Worm (Caenorhabditis elegans) whole organism, young adult: Measurements from ENCODE around the gene K03B4.4.
A peak's percentile ranks its signal among the peaks of the same experiment; 100 is the strongest.

Experiments
- B0336.3 ChIP-seq: fragments of 200-800 bp; sonication (Bioruptor generic); IDR thresholded peaks from 2 replicates; pipeline ENCODE4 v1.3.6; 2022; ENCODE audit warnings: missing genetic modification characterization, missing compliant biosample characterization
- C17E4.6 ChIP-seq: fragments of 200-800 bp; sonication (Bioruptor generic); IDR thresholded peaks from 2 replicates; pipeline ENCODE4 v1.3.6; 2022; ENCODE audit warnings: missing genetic modification reagents, missing genetic modification characterization, missing compliant biosample characterization
- D2030.7 ChIP-seq: fragments of 200-800 bp; sonication (Bioruptor generic); IDR thresholded peaks from 2 replicates; pipeline ENCODE4 v1.3.6; 2022; ENCODE audit warnings: missing genetic modification reagents, missing genetic modification characterization, missing compliant biosample characterization
- F23B12.7 ChIP-seq: sonication (generic microtip); optimal IDR thresholded peaks from 2 replicates; lab custom pipeline; 2017; ENCODE audit warnings: missing genetic modification characterization, mild to moderate bottlenecking, missing compliant biosample characterization, antibody characterized with exemption, moderate library complexity; ENCODE audit not compliant: insufficient read depth
- F52B5.7 ChIP-seq: sonication (generic microtip); optimal IDR thresholded peaks from 2 replicates; lab custom pipeline; 2016; ENCODE audit warnings: mild to moderate bottlenecking, missing genetic modification characterization, missing compliant biosample characterization
- F57A8.1 ChIP-seq: fragments of 200-800 bp; sonication (Bioruptor generic); optimal IDR thresholded peaks from 2 replicates; lab custom pipeline; 2018; ENCODE audit warnings: mild to moderate bottlenecking, missing genetic modification characterization, moderate library complexity, missing compliant biosample characterization
- F57C9.4 ChIP-seq: sonication (generic microtip); optimal IDR thresholded peaks from 2 replicates; lab custom pipeline; 2017; ENCODE audit warnings: mild to moderate bottlenecking, missing genetic modification characterization, missing compliant biosample characterization
- T26A5.8 ChIP-seq: sonication (generic microtip); optimal IDR thresholded peaks from 2 replicates; lab custom pipeline; 2016; ENCODE audit warnings: missing genetic modification characterization, missing compliant biosample characterization
- Y53G8AR.9 ChIP-seq: fragments of 200-800 bp; sonication (Bioruptor generic); conservative IDR thresholded peaks from 2 replicates; pipeline ENCODE4 v1.3.6; 2022; ENCODE audit warnings: missing genetic modification reagents, missing genetic modification characterization, missing compliant biosample characterization
- Y67H2A.10 ChIP-seq: fragments of 200-800 bp; sonication (Bioruptor generic); conservative IDR thresholded peaks from 2 replicates; pipeline ENCODE4 v1.3.6; 2022; ENCODE audit warnings: missing genetic modification reagents, missing genetic modification characterization, missing compliant biosample characterization
- ZK185.1 ChIP-seq: sonication (generic microtip); optimal IDR thresholded peaks from 2 replicates; lab custom pipeline; 2016; ENCODE audit warnings: mild to moderate bottlenecking, missing genetic modification characterization, missing compliant biosample characterization; ENCODE audit not compliant: poor library complexity, severe bottlenecking
- akir-1 ChIP-seq: fragments of 200-800 bp; sonication (Bioruptor generic); optimal IDR thresholded peaks from 2 replicates; lab custom pipeline; 2018; ENCODE audit warnings: mild to moderate bottlenecking, missing genetic modification characterization, moderate library complexity, missing compliant biosample characterization
- ama-1 ChIP-seq, 3 experiments: fragments of 150-350 bp in 1 of 3; sonication (generic microtip) in 2 of 3; optimal IDR thresholded peaks; 2 replicates each; lab custom pipeline; 2014 to 2018; ENCODE audit warnings: missing biosample characterization in 2 of 3, missing genetic modification characterization in 2 of 3, missing genetic modification reagents in 2 of 3
- aptf-3 ChIP-seq: fragments of 200-800 bp; sonication (Bioruptor generic); IDR thresholded peaks from 2 replicates; pipeline ENCODE4 v1.3.6; 2022; ENCODE audit warnings: missing genetic modification characterization, missing compliant biosample characterization
- attf-5 ChIP-seq: fragments of 200-800 bp; sonication (Bioruptor generic); optimal IDR thresholded peaks from 2 replicates; lab custom pipeline; 2018; ENCODE audit warnings: mild to moderate bottlenecking, missing genetic modification characterization, missing compliant biosample characterization
- cebp-2 ChIP-seq: fragments of 200-800 bp; sonication (Bioruptor generic); IDR thresholded peaks from 2 replicates; pipeline ENCODE4 v1.3.6; 2022; ENCODE audit warnings: missing genetic modification characterization, missing compliant biosample characterization
- ceh-100 ChIP-seq: fragments of 200-800 bp; sonication (Bioruptor generic); IDR thresholded peaks from 2 replicates; pipeline ENCODE4 v1.3.6; 2022; ENCODE audit warnings: missing genetic modification reagents, missing genetic modification characterization, missing compliant biosample characterization
- ceh-27 ChIP-seq: fragments of 200-800 bp; sonication (Bioruptor generic); optimal IDR thresholded peaks from 2 replicates; lab custom pipeline; 2018; ENCODE audit warnings: mild to moderate bottlenecking, missing genetic modification characterization, moderate library complexity, missing compliant biosample characterization
- ceh-58 ChIP-seq: fragments of 200-800 bp; sonication (Bioruptor generic); IDR thresholded peaks from 2 replicates; pipeline ENCODE4 v1.3.6; 2022; ENCODE audit warnings: missing genetic modification characterization, missing compliant biosample characterization
- dox-1 ChIP-seq: fragments of 200-800 bp; sonication (Bioruptor generic); IDR thresholded peaks from 2 replicates; pipeline ENCODE4 v1.3.6; 2022; ENCODE audit warnings: missing genetic modification reagents, missing genetic modification characterization, missing compliant biosample characterization
- dpff-1 ChIP-seq: sonication (generic microtip); optimal IDR thresholded peaks from 2 replicates; lab custom pipeline; 2017; ENCODE audit warnings: mild to moderate bottlenecking, missing genetic modification characterization, missing compliant biosample characterization
- ets-4 ChIP-seq: fragments of 200-800 bp; sonication (Bioruptor generic); optimal IDR thresholded peaks from 2 replicates; lab custom pipeline; 2018; ENCODE audit warnings: mild to moderate bottlenecking, missing genetic modification characterization, missing compliant biosample characterization
- fkh-3 ChIP-seq: sonication (generic microtip); optimal IDR thresholded peaks from 2 replicates; lab custom pipeline; 2016; ENCODE audit warnings: mild to moderate bottlenecking, missing genetic modification characterization, missing compliant biosample characterization
- gei-17 ChIP-seq: fragments of 200-800 bp; sonication (Bioruptor generic); optimal IDR thresholded peaks from 2 replicates; lab custom pipeline; 2018; ENCODE audit warnings: mild to moderate bottlenecking, missing genetic modification characterization, missing compliant biosample characterization
- him-1 ChIP-seq: sonication (generic microtip); optimal IDR thresholded peaks from 2 replicates; lab custom pipeline; 2016; ENCODE audit warnings: missing genotype, missing genetic modification reagents, missing genetic modification characterization, missing compliant biosample characterization
- hlh-26 ChIP-seq: fragments of 200-800 bp; sonication (Bioruptor generic); conservative IDR thresholded peaks from 2 replicates; pipeline ENCODE4 v1.3.6; 2022; ENCODE audit warnings: missing genetic modification reagents, missing genetic modification characterization, missing compliant biosample characterization
- hsf-1 ChIP-seq: fragments of 200-800 bp; sonication (Bioruptor generic); IDR thresholded peaks from 2 replicates; pipeline ENCODE4 v1.3.6; 2022; ENCODE audit warnings: missing genetic modification reagents, missing genetic modification characterization, missing compliant biosample characterization
- lin-40 ChIP-seq: sonication (generic microtip); optimal IDR thresholded peaks from 2 replicates; lab custom pipeline; 2016; ENCODE audit warnings: missing genetic modification characterization, mild to moderate bottlenecking, missing compliant biosample characterization, missing genotype, missing genetic modification reagents
- lir-1 ChIP-seq: fragments of 200-800 bp; sonication (Bioruptor generic); conservative IDR thresholded peaks from 2 replicates; pipeline ENCODE4 v1.3.6; 2022; ENCODE audit warnings: missing genetic modification reagents, missing genetic modification characterization, missing compliant biosample characterization
- lsy-27 ChIP-seq: sonication (generic microtip); optimal IDR thresholded peaks from 2 replicates; lab custom pipeline; 2017; ENCODE audit warnings: missing genetic modification characterization, mild to moderate bottlenecking, missing compliant biosample characterization, antibody characterized with exemption, missing genotype, borderline replicate concordance; ENCODE audit not compliant: insufficient read depth
- madf-6 ChIP-seq: fragments of 200-800 bp; sonication (Bioruptor generic); IDR thresholded peaks from 2 replicates; pipeline ENCODE4 v1.3.6; 2022; ENCODE audit warnings: missing genetic modification reagents, missing genetic modification characterization, missing compliant biosample characterization
- madf-8 ChIP-seq: fragments of 200-800 bp; sonication (Bioruptor generic); conservative IDR thresholded peaks from 2 replicates; pipeline ENCODE4 v1.3.6; 2022; ENCODE audit warnings: missing genetic modification reagents, missing genetic modification characterization, missing compliant biosample characterization
- mcd-1 ChIP-seq: fragments of 200-800 bp; sonication (Bioruptor generic); IDR thresholded peaks from 2 replicates; pipeline ENCODE4 v1.3.6; 2022; ENCODE audit warnings: missing genetic modification reagents, missing genetic modification characterization, missing compliant biosample characterization
- mes-4 ChIP-seq: sonication (generic microtip); optimal IDR thresholded peaks from 2 replicates; lab custom pipeline; 2016; ENCODE audit warnings: missing genotype, missing genetic modification characterization, missing compliant biosample characterization
- nhr-120 ChIP-seq: fragments of 200-800 bp; sonication (Bioruptor generic); IDR thresholded peaks from 2 replicates; pipeline ENCODE4 v1.3.6; 2022; ENCODE audit warnings: missing genetic modification characterization, missing compliant biosample characterization
- nhr-179 ChIP-seq: sonication (generic microtip); optimal IDR thresholded peaks from 2 replicates; lab custom pipeline; 2016; ENCODE audit warnings: mild to moderate bottlenecking, missing genetic modification characterization, missing compliant biosample characterization
- nhr-27 ChIP-seq: fragments of 200-800 bp; sonication (Bioruptor generic); optimal IDR thresholded peaks from 2 replicates; lab custom pipeline; 2018; ENCODE audit warnings: mild to moderate bottlenecking, missing genetic modification characterization, moderate library complexity, missing compliant biosample characterization
- nhr-90 ChIP-seq: sonication (generic microtip); optimal IDR thresholded peaks from 2 replicates; lab custom pipeline; 2016; ENCODE audit warnings: missing genotype, mild to moderate bottlenecking, missing genetic modification characterization, missing compliant biosample characterization
- pha-4 ChIP-seq: fragments of 150-350 bp; sonication (generic microtip); optimal IDR thresholded peaks from 2 replicates; lab custom pipeline; 2014; ENCODE audit warnings: missing biosample characterization, missing genetic modification reagents, missing genetic modification characterization
- rcor-1 ChIP-seq: fragments of 200-800 bp; sonication (Bioruptor generic); IDR thresholded peaks from 2 replicates; pipeline ENCODE4 v1.3.6; 2022; ENCODE audit warnings: missing genetic modification reagents, missing genetic modification characterization, missing compliant biosample characterization
- repo-1 ChIP-seq: sonication (generic microtip); optimal IDR thresholded peaks from 2 replicates; lab custom pipeline; 2017; ENCODE audit warnings: mild to moderate bottlenecking, missing genetic modification characterization, missing compliant biosample characterization
- sea-2 ChIP-seq: fragments of 200-800 bp; sonication (Bioruptor generic); IDR thresholded peaks from 2 replicates; pipeline ENCODE4 v1.3.6; 2022; ENCODE audit warnings: missing genetic modification characterization, missing compliant biosample characterization
- snpc-4 ChIP-seq, 5 experiments: fragments of 150-350 bp in 1 of 5; sonication (generic microtip) in 4 of 5; optimal IDR thresholded peaks; 2 replicates each; lab custom pipeline; 2014 to 2018; ENCODE audit warnings: missing genetic modification characterization in 5 of 5, missing biosample characterization in 3 of 5, antibody characterized with exemption in 2 of 5, mild to moderate bottlenecking in 2 of 5, missing compliant biosample characterization in 2 of 5, missing genotype in 2 of 5, moderate library complexity in 2 of 5, missing genetic modification reagents in 1 of 5
- somi-1 ChIP-seq: fragments of 200-800 bp; sonication (Bioruptor generic); optimal IDR thresholded peaks from 2 replicates; lab custom pipeline; 2018; ENCODE audit warnings: mild to moderate bottlenecking, missing genetic modification characterization, missing compliant biosample characterization
- sptf-2 ChIP-seq: fragments of 200-800 bp; sonication (Bioruptor generic); optimal IDR thresholded peaks from 2 replicates; lab custom pipeline; 2018; ENCODE audit warnings: mild to moderate bottlenecking, missing genetic modification characterization, missing compliant biosample characterization
- tlf-1 ChIP-seq: fragments of 200-800 bp; sonication (Bioruptor generic); optimal IDR thresholded peaks from 2 replicates; lab custom pipeline; 2018; ENCODE audit warnings: mild to moderate bottlenecking, missing genetic modification characterization, missing compliant biosample characterization
- ztf-18 ChIP-seq: sonication (generic microtip); optimal IDR thresholded peaks from 2 replicates; lab custom pipeline; 2016; ENCODE audit warnings: missing genotype, mild to moderate bottlenecking, missing genetic modification characterization, missing compliant biosample characterization
- ztf-26 ChIP-seq: sonication (generic microtip); optimal IDR thresholded peaks from 2 replicates; lab custom pipeline; 2017; ENCODE audit warnings: missing genetic modification characterization, missing compliant biosample characterization

The K03B4.4 gene

DNA sequence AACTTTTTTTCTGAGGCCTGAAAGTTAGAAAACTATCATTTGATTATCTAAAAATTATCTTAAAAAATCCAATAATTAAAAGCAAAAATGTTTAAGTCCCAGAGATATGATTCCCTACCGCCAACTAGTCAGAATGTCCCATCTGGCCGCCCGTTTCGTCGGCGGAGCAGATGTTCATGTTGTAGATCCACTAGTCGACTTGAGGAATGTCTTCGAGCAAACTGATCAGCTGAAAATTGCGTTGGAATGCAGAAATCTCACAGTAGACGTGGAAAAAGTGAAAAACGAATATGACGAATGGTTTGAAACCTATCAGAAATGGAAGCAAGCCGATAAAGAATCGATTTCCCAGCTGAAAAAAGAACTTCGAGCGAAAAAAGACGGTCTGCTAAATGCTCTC, 7.5 kb downstream of the K03B4.4 start, which contains the start of gene K03B4.1 (continued):
- TF ChIP-seq T26A5.8 (tag; lab: Kevin White, UChicago): no peak
- no peak for TF ChIP-seq gei-17
- no peak for TF ChIP-seq hlh-26 (GFP tag; lab: Robert Waterston, UW)
- TF ChIP-seq lsy-27 (tag; lab: Kevin White, UChicago): no peak
- peak; percentile 37; the same call in 1 of the 2 replicates for TF ChIP-seq Y53G8AR.9 (GFP tag; lab: Robert Waterston, UW)
- TF ChIP-seq tlf-1 (GFP tag; lab: Kevin White, UChicago): no peak
- no peak for TF ChIP-seq sea-2 (GFP tag; lab: Robert Waterston, UW)
- no peak for TF ChIP-seq ama-1 (optimal IDR thresholded peaks at IDR 0.05; lab: Kevin White, UChicago)
- no peak for TF ChIP-seq ama-1 (GFP tag; optimal IDR thresholded peaks at IDR 0.05; lab: Kevin White, UChicago)
- TF ChIP-seq hsf-1 (GFP tag; lab: Robert Waterston, UW): no peak
- TF ChIP-seq nhr-90 (tag; lab: Kevin White, UChicago): no peak
- no peak for TF ChIP-seq pha-4 (tag; lab: Kevin White, UChicago)
- TF ChIP-seq rcor-1 (GFP tag; lab: Robert Waterston, UW): no peak
- TF ChIP-seq Y67H2A.10 (GFP tag; lab: Robert Waterston, UW): no peak
- no peak for TF ChIP-seq fkh-3
- TF ChIP-seq F23B12.7 (tag; lab: Kevin White, UChicago): no peak
- TF ChIP-seq aptf-3: no peak
- TF ChIP-seq madf-8: no peak
- TF ChIP-seq ZK185.1 (tag; lab: Kevin White, UChicago): no peak
- peak; percentile 50; the same call in 1 of the 2 replicates for TF ChIP-seq ceh-58
- TF ChIP-seq nhr-179 (tag; lab: Kevin White, UChicago): no peak
- TF ChIP-seq nhr-27: no peak
- no peak for TF ChIP-seq somi-1
- TF ChIP-seq lin-40 (tag; lab: Kevin White, UChicago): no peak
- no peak for TF ChIP-seq him-1 (tag; lab: Kevin White, UChicago)
- TF ChIP-seq B0336.3 (GFP tag; lab: Robert Waterston, UW): 0 out of 2 replicates have a peak, but pooled peaks have one; percentile 24
- no peak for TF ChIP-seq mcd-1
- no peak for TF ChIP-seq snpc-4 (GFP tag; optimal IDR thresholded peaks at IDR 0.05; lab: Kevin White, UChicago)
- TF ChIP-seq snpc-4 (tag; optimal IDR thresholded peaks at IDR 0.05; lab: Kevin White, UChicago): peak in 1 of 4 experiments; percentile 1
- no peak for TF ChIP-seq ets-4 (GFP tag; lab: Kevin White, UChicago)
- no peak for TF ChIP-seq ztf-26 (tag; lab: Kevin White, UChicago)
- TF ChIP-seq nhr-120 (GFP tag; lab: Robert Waterston, UW): no peak
- TF ChIP-seq ceh-27 (GFP tag; lab: Kevin White, UChicago): no peak
- TF ChIP-seq repo-1: no peak
- TF ChIP-seq attf-5 (GFP tag; lab: Kevin White, UChicago): no peak
- TF ChIP-seq F57A8.1: no peak
- TF ChIP-seq ztf-18: no peak
- 0 out of 2 replicates have a peak, but pooled peaks have one; percentile 9 for TF ChIP-seq cebp-2 (GFP tag; lab: Robert Waterston, UW)
- TF ChIP-seq D2030.7 (GFP tag; lab: Robert Waterston, UW): no peak
- TF ChIP-seq lir-1 (GFP tag; lab: Robert Waterston, UW): no peak
- no peak for TF ChIP-seq F57C9.4
- no peak for TF ChIP-seq akir-1 (GFP tag; lab: Kevin White, UChicago)
- TF ChIP-seq C17E4.6 (GFP tag; lab: Robert Waterston, UW): no peak
- TF ChIP-seq dox-1: 0 out of 2 replicates have a peak, but pooled peaks have one; percentile 25
- no peak for TF ChIP-seq sptf-2 (GFP tag; lab: Kevin White, UChicago)
- TF ChIP-seq madf-6: peak; percentile 40
- TF ChIP-seq ceh-100: no peak
- peak; percentile 29 for TF ChIP-seq F52B5.7
- no peak for TF ChIP-seq dpff-1 (tag; lab: Kevin White, UChicago)
- no peak for TF ChIP-seq mes-4
